Fruit fly (Drosophila melanogaster): Measurements from ENCODE around the gene GMF.

The GMF gene

dm6 chr2L:16284306-16285299 lies 18.2 kb downstream of the GMF start (continued):
- no peak for TF ChIP-seq fd102C (GFP tag; optimal IDR thresholded peaks at IDR 0.05)
- TF ChIP-seq Mrtf (GFP tag; IDR thresholded peaks at IDR 0.05): no peak
- TF ChIP-seq YL-1 (GFP tag; optimal IDR thresholded peaks at IDR 0.05): no peak
- no peak for TF ChIP-seq al (GFP tag; IDR thresholded peaks at IDR 0.05)
- no peak for TF ChIP-seq CG11247 (GFP tag; IDR thresholded peaks at IDR 0.05)
- peak; percentile 56 for TF ChIP-seq odd (GFP tag; optimal IDR thresholded peaks at IDR 0.05)
- peak; percentile 58 for TF ChIP-seq CG4707 (GFP tag; optimal IDR thresholded peaks at IDR 0.05)
- no peak for TF ChIP-seq H15 (GFP tag; IDR thresholded peaks at IDR 0.05)
- no peak for TF ChIP-seq slbo (GFP tag; IDR thresholded peaks at IDR 0.05)
- peak; percentile 72 for TF ChIP-seq CG7987 (GFP tag; optimal IDR thresholded peaks at IDR 0.05)
- TF ChIP-seq CG5953 (GFP tag; IDR thresholded peaks at IDR 0.05): no peak
- peak; percentile 64 for TF ChIP-seq pho (GFP tag; optimal IDR thresholded peaks at IDR 0.05)
- TF ChIP-seq ranshi (GFP tag; IDR thresholded peaks at IDR 0.05): no peak
- peak; percentile 24 for TF ChIP-seq ems (GFP tag; optimal IDR thresholded peaks at IDR 0.05)
- peak in 1 of 2 experiments; percentile 54 for TF ChIP-seq Pdp1 (GFP tag; optimal IDR thresholded peaks at IDR 0.05)
- TF ChIP-seq Bgb (GFP tag; IDR thresholded peaks at IDR 0.05; ENCODE audit: partially characterized antibody): no peak
- peak; percentile 62 for TF ChIP-seq cg (GFP tag; optimal IDR thresholded peaks at IDR 0.05)
- TF ChIP-seq Tbp (GFP tag; optimal IDR thresholded peaks at IDR 0.05): no peak
- TF ChIP-seq zf30C (GFP tag; optimal IDR thresholded peaks at IDR 0.05): no peak
- peak; percentile 51 for TF ChIP-seq unpg (GFP tag; optimal IDR thresholded peaks at IDR 0.05)
- TF ChIP-seq bsh (GFP tag; optimal IDR thresholded peaks at IDR 0.05): peak; percentile 30 to 33
- peak; percentile 25 for TF ChIP-seq CG7928 (GFP tag; optimal IDR thresholded peaks at IDR 0.05)
- no peak for TF ChIP-seq croc (GFP tag; conservative IDR thresholded peaks at IDR 0.05)
- TF ChIP-seq pnt (GFP tag; optimal IDR thresholded peaks at IDR 0.05): no peak
- TF ChIP-seq NK7.1 (GFP tag; optimal IDR thresholded peaks at IDR 0.05): no peak
- TF ChIP-seq tll (GFP tag; optimal IDR thresholded peaks at IDR 0.05): no peak
- TF ChIP-seq PHDP (tag; optimal IDR thresholded peaks at IDR 0.05): peak; percentile 60
- TF ChIP-seq Xbp1 (GFP tag; optimal IDR thresholded peaks at IDR 0.05): peak; percentile 36
- peak; percentile 47 for TF ChIP-seq gcm2 (GFP tag; optimal IDR thresholded peaks at IDR 0.05)
- TF ChIP-seq CG15601 (tag; optimal IDR thresholded peaks at IDR 0.05): peak; percentile 0
- TF ChIP-seq slou (GFP tag; optimal IDR thresholded peaks at IDR 0.05): no peak
- TF ChIP-seq vvl (GFP tag; IDR thresholded peaks at IDR 0.05): no peak
- no peak for TF ChIP-seq unc-4 (GFP tag; IDR thresholded peaks at IDR 0.05; ENCODE audit: partially characterized antibody)
- TF ChIP-seq gfzf (GFP tag; optimal IDR thresholded peaks at IDR 0.05): no peak
- TF ChIP-seq ac (GFP tag; optimal IDR thresholded peaks at IDR 0.05): peak; percentile 9
- peak; percentile 63 for TF ChIP-seq yki (optimal IDR thresholded peaks at IDR 0.05)
- TF ChIP-seq BEAF-32 (GFP tag; optimal IDR thresholded peaks at IDR 0.05): no peak
- no peak for TF ChIP-seq Bdp1 (GFP tag; optimal IDR thresholded peaks at IDR 0.05)
- no peak for TF ChIP-seq dati (GFP tag; IDR thresholded peaks at IDR 0.05)
- TF ChIP-seq prd (optimal IDR thresholded peaks at IDR 0.05): no peak
- no peak for TF ChIP-seq prd (GFP tag; IDR thresholded peaks at IDR 0.05)
- no peak for TF ChIP-seq CG10267 (tag; optimal IDR thresholded peaks at IDR 0.05)
- peak; percentile 48 for TF ChIP-seq Hand (GFP tag; optimal IDR thresholded peaks at IDR 0.05)
- no peak for TF ChIP-seq usp (GFP tag; optimal IDR thresholded peaks at IDR 0.05)
- TF ChIP-seq CG12299 (tag; optimal IDR thresholded peaks at IDR 0.05): no peak
- TF ChIP-seq pros (GFP tag; optimal IDR thresholded peaks at IDR 0.05): no peak
- no peak for TF ChIP-seq CG13123 (GFP tag; optimal IDR thresholded peaks at IDR 0.05)
- TF ChIP-seq CG9817 (tag; optimal IDR thresholded peaks at IDR 0.05): no peak

Data from whole organism, embryonic.